Worm (Caenorhabditis elegans): Measurements from ENCODE around the gene F32A5.8.

DNA sequence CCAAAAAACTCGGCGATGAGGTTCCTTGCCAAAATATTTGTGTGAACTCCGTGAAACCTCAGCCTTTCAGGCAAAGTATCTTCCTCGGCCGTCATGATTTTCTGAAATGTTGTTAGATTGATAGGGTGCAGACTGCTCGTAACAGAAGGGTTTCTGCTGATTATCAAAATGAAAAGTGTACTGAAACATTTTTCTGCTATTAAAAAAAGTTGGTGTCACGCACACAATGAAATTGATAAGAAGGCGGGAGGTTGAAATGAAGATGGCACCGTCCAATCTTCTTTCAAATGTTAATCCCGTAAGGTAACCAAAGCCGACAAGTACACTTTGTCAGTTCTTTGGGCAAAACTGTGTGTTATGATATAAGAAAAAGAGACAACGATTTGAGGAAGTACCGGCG is 19.0 kb upstream of the F32A5.8 start:
- TF ChIP-seq nhr-84 (tag; optimal IDR thresholded peaks at IDR 0.05) = no peak
- no peak for TF ChIP-seq snpc-4 (tag; optimal IDR thresholded peaks at IDR 0.05)
